Worm (Caenorhabditis elegans) whole organism, mixed stage, embryonic: ENCODE results near the gene nspd-2.

Experiments used
- cnd-1 ChIP-seq: fragments of 200-800 bp; sonication (Bioruptor generic); optimal IDR thresholded peaks from 2 replicates; lab custom pipeline; 2018; ENCODE audit warnings: mild to moderate bottlenecking, missing genetic modification characterization, missing compliant biosample characterization
- lin-13 ChIP-seq: fragments of 150-350 bp; optimal IDR thresholded peaks from 2 replicates; lab custom pipeline; 2014; ENCODE audit warnings: missing biosample characterization, missing genetic modification characterization
- nhr-237 ChIP-seq: fragments of 150-350 bp; optimal IDR thresholded peaks from 2 replicates; lab custom pipeline; 2014; ENCODE audit warnings: missing biosample characterization, missing genetic modification characterization
- nhr-28 ChIP-seq: fragments of 150-350 bp; optimal IDR thresholded peaks from 2 replicates; lab custom pipeline; 2014; ENCODE audit warnings: missing biosample characterization, missing genetic modification characterization

DNA sequence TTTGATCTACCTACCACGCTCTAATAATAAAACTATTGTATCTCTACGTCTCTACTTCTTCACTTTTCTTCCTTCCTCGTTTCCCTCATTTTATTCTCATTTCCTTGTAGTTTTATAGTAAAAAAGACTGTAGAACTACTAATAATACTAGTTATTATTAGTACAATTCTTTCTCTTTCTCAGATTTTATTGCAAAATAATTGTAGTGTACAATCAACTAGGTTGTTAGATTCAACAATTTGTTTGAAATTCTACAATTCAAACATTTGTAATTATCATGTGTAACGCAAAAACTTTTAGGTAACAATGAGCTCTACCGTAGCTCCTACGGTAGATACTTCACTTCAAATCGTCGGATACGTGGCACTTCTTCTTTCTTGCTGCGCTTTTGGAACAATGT lies 11.9 kb downstream of the nspd-2 start, which contains the start of gene K07F5.12:
- TF ChIP-seq nhr-237 (tag; lab: Kevin White, UChicago): no peak
- no peak for TF ChIP-seq nhr-28 (tag; lab: Kevin White, UChicago)
- no peak for TF ChIP-seq lin-13 (tag; lab: Kevin White, UChicago)
- no peak for TF ChIP-seq cnd-1 (tag; lab: Kevin White, UChicago)
